Worm (Caenorhabditis elegans): ENCODE results near the gene hrpl-1.

- TF ChIP-seq ama-1 (optimal IDR thresholded peaks at IDR 0.05) (no peak), zag-1 (tag; optimal IDR thresholded peaks at IDR 0.05) (no peak), nhr-25 (tag; optimal IDR thresholded peaks at IDR 0.05; ENCODE audit: borderline replicate concordance, insufficient read depth) (no peak), lir-3 (tag; optimal IDR thresholded peaks at IDR 0.05) (no peak), ceh-82 (tag; optimal IDR thresholded peaks at IDR 0.05) (no peak), egl-43 (GFP tag; IDR thresholded peaks at IDR 0.05) (no peak), pha-4 (GFP tag; IDR thresholded peaks at IDR 0.05) (no peak), pha-4 (tag; optimal IDR thresholded peaks at IDR 0.05) (no peak), nhr-11 (tag; optimal IDR thresholded peaks at IDR 0.05) (no peak), pqm-1 (tag; optimal IDR thresholded peaks at IDR 0.05) (no peak)
Measured at ce11 chrII:6889580-6889922, 9.0 kb upstream of the hrpl-1 start.
